Worm (Caenorhabditis elegans): ENCODE data around the gene Y39B6A.34.

- TF ChIP-seq klf-2 (GFP tag; conservative IDR thresholded peaks at IDR 0.05) (0 out of 2 replicates have a peak, but pooled peaks have one; percentile 49), flt-1 (GFP tag; IDR thresholded peaks at IDR 0.05) (peak; percentile 57; the same call in 1 of the 2 replicates), med-1 (GFP tag; optimal IDR thresholded peaks at IDR 0.05; ENCODE audit: insufficient read depth) (no peak), ztf-23 (GFP tag; IDR thresholded peaks at IDR 0.05) (0 out of 2 replicates have a peak, but pooled peaks have one; percentile 34), ref-1 (GFP tag; conservative IDR thresholded peaks at IDR 0.05) (no peak)
Observed at ce11 chrV:18980980-18981529, 19.8 kb upstream of the Y39B6A.34 start, which contains the start of the genes mrps-35 and sws-1.
